Fruit fly (Drosophila melanogaster) whole organism, embryonic: ENCODE results near the gene spo.
A peak's percentile ranks its signal among the peaks of the same experiment; 100 is the strongest.

Source experiments
- Bdp1 ChIP-seq: fragments of 200-800 bp; sonication (Bioruptor generic); optimal IDR thresholded peaks from 3 replicates; lab custom pipeline; 2016; ENCODE audit warnings: missing biosample characterization, missing genetic modification characterization
- CG10147 ChIP-seq: fragments of 200-800 bp; sonication (Bioruptor generic); optimal IDR thresholded peaks from 2 replicates; lab custom pipeline; 2019; ENCODE audit warnings: missing biosample characterization, mild to moderate bottlenecking, missing genetic modification characterization, moderate library complexity
- CG10274 ChIP-seq: fragments of 200-800 bp; sonication (Bioruptor generic); optimal IDR thresholded peaks from 3 replicates; lab custom pipeline; 2017; ENCODE audit warnings: missing biosample characterization, mild to moderate bottlenecking, missing genetic modification characterization
- CG12391 ChIP-seq: fragments of 200-800 bp; sonication (Bioruptor generic); optimal IDR thresholded peaks from 3 replicates; lab custom pipeline; 2018; ENCODE audit warnings: missing biosample characterization, mild to moderate bottlenecking, missing genetic modification characterization, moderate library complexity
- CG14050 ChIP-seq: fragments of 200-800 bp; sonication (Bioruptor generic); IDR thresholded peaks from 3 replicates; pipeline ENCODE4 v1.3.6; 2022; ENCODE audit warnings: missing biosample characterization, missing genetic modification characterization
- CG16813 ChIP-seq: fragments of 200-800 bp; sonication (Bioruptor generic); IDR thresholded peaks from 3 replicates; pipeline ENCODE4 v1.3.6; 2022; ENCODE audit warnings: missing biosample characterization, missing genetic modification characterization; ENCODE audit not compliant: partially characterized antibody
- CG17361 ChIP-seq: fragments of 200-800 bp; sonication (Bioruptor generic); IDR thresholded peaks from 3 replicates; pipeline ENCODE4 v1.3.6; 2022; ENCODE audit warnings: missing biosample characterization, missing genetic modification characterization
- CG18619 ChIP-seq: fragments of 200-800 bp; sonication (Bioruptor generic); optimal IDR thresholded peaks from 3 replicates; lab custom pipeline; 2017; ENCODE audit warnings: missing biosample characterization, mild to moderate bottlenecking, missing genetic modification characterization
- CG2678 ChIP-seq: fragments of 200-800 bp; sonication (Bioruptor generic); optimal IDR thresholded peaks from 3 replicates; lab custom pipeline; 2019; ENCODE audit warnings: missing biosample characterization, mild to moderate bottlenecking, missing genetic modification characterization, moderate library complexity
- CG2712 ChIP-seq: fragments of 200-800 bp; optimal IDR thresholded peaks from 3 replicates; lab custom pipeline; 2019; ENCODE audit warnings: missing biosample characterization, mild to moderate bottlenecking, missing genetic modification characterization, moderate library complexity
- CG30403 ChIP-seq: fragments of 200-800 bp; sonication (Bioruptor generic); optimal IDR thresholded peaks from 3 replicates; lab custom pipeline; 2016; ENCODE audit warnings: missing biosample characterization, missing genetic modification characterization
- CG30431 ChIP-seq: fragments of 200-800 bp; sonication (Bioruptor generic); optimal IDR thresholded peaks from 2 replicates; lab custom pipeline; 2017; ENCODE audit warnings: missing biosample characterization, missing genetic modification characterization
- CG34376 ChIP-seq: fragments of 200-800 bp; sonication (Bioruptor generic); optimal IDR thresholded peaks from 2 replicates; lab custom pipeline; 2018; ENCODE audit warnings: missing biosample characterization, mild to moderate bottlenecking, missing genetic modification characterization
- CG42726 ChIP-seq: fragments of 200-800 bp; sonication (Bioruptor generic); IDR thresholded peaks from 2 replicates; pipeline ENCODE4 v1.3.6; 2022; ENCODE audit warnings: missing biosample characterization, missing genetic modification characterization; ENCODE audit not compliant: partially characterized antibody
- CG8388 ChIP-seq: fragments of 200-800 bp; sonication (Bioruptor generic); optimal IDR thresholded peaks from 2 replicates; lab custom pipeline; 2019; ENCODE audit warnings: missing biosample characterization, mild to moderate bottlenecking, missing genetic modification characterization, moderate library complexity
- CG9727 ChIP-seq: fragments of 200-800 bp; sonication (Bioruptor generic); optimal IDR thresholded peaks from 3 replicates; lab custom pipeline; 2017; ENCODE audit warnings: missing biosample characterization, mild to moderate bottlenecking, missing genetic modification characterization
- CoRest ChIP-seq: fragments of 200-800 bp; sonication (Bioruptor generic); optimal IDR thresholded peaks from 3 replicates; lab custom pipeline; 2018; ENCODE audit warnings: missing biosample characterization, mild to moderate bottlenecking, missing genetic modification characterization, moderate library complexity
- Deaf1 ChIP-seq: fragments of 200-800 bp; optimal IDR thresholded peaks from 3 replicates; lab custom pipeline; 2019; ENCODE audit warnings: missing biosample characterization, mild to moderate bottlenecking, missing genetic modification characterization, moderate library complexity
- Doc3 ChIP-seq: fragments of 200-800 bp; sonication (Bioruptor generic); IDR thresholded peaks from 3 replicates; pipeline ENCODE4 v1.3.6; 2022; ENCODE audit warnings: missing biosample characterization, missing genetic modification characterization; ENCODE audit not compliant: partially characterized antibody
- Eip74EF ChIP-seq, 2 experiments: fragments of 200-800 bp in 1 of 2; fragments of >200 bp in 1 of 2; sonication (Bioruptor generic) in 1 of 2; optimal IDR thresholded peaks; 2 replicates each; lab custom pipeline; 2017 to 2019; ENCODE audit warnings: missing biosample characterization in 2 of 2, missing genetic modification characterization in 2 of 2, mild to moderate bottlenecking in 1 of 2, moderate library complexity in 1 of 2
- HmgZ ChIP-seq: fragments of 200-800 bp; sonication (Bioruptor generic); optimal IDR thresholded peaks from 2 replicates; lab custom pipeline; 2018; ENCODE audit warnings: missing biosample characterization, mild to moderate bottlenecking, missing genetic modification characterization
- Hr39 ChIP-seq: fragments of >200 bp; optimal IDR thresholded peaks from 2 replicates; lab custom pipeline; 2017
- MTF-1 ChIP-seq: fragments of 200-800 bp; sonication (Bioruptor generic); optimal IDR thresholded peaks from 2 replicates; lab custom pipeline; 2018; ENCODE audit warnings: missing biosample characterization, mild to moderate bottlenecking, missing genetic modification characterization, borderline replicate concordance
- Meics ChIP-seq: fragments of 200-800 bp; sonication (Bioruptor generic); optimal IDR thresholded peaks from 2 replicates; lab custom pipeline; 2017; ENCODE audit warnings: missing biosample characterization, mild to moderate bottlenecking, missing genetic modification characterization
- Pdp1 ChIP-seq, 2 experiments: fragments of 200-800 bp; sonication (Bioruptor generic); optimal IDR thresholded peaks; 3 replicates each; lab custom pipeline; 2016; ENCODE audit warnings: missing biosample characterization in 2 of 2, missing genetic modification characterization in 2 of 2, mild to moderate bottlenecking in 1 of 2, moderate library complexity in 1 of 2
- Six4 ChIP-seq: fragments of 200-800 bp; sonication (Bioruptor generic); optimal IDR thresholded peaks from 2 replicates; lab custom pipeline; 2016; ENCODE audit warnings: missing biosample characterization, missing genetic modification characterization
- Sox100B ChIP-seq: fragments of 200-800 bp; sonication (Bioruptor generic); optimal IDR thresholded peaks from 3 replicates; lab custom pipeline; 2018; ENCODE audit warnings: missing biosample characterization, mild to moderate bottlenecking, missing genetic modification characterization
- Sry-β ChIP-seq: fragments of 200-800 bp; sonication (Bioruptor generic); optimal IDR thresholded peaks from 2 replicates; lab custom pipeline; 2018; ENCODE audit warnings: missing biosample characterization, mild to moderate bottlenecking, missing genetic modification characterization, moderate library complexity
- Stat92E ChIP-seq, 3 experiments: fragments of >200 bp in 2 of 3; fragments of 200-800 bp in 1 of 3; sonication (Bioruptor generic) in 1 of 3; optimal IDR thresholded peaks; 2 replicates each; lab custom pipeline; 2017 to 2019; ENCODE audit warnings: missing biosample characterization in 3 of 3, missing genetic modification characterization in 3 of 3, mild to moderate bottlenecking in 1 of 3, moderate library complexity in 1 of 3
- Tbp ChIP-seq: fragments of >200 bp; optimal IDR thresholded peaks from 2 replicates; lab custom pipeline; 2018; ENCODE audit warnings: missing biosample characterization, missing genetic modification characterization
- Usf ChIP-seq: fragments of 200-800 bp; sonication (Bioruptor generic); optimal IDR thresholded peaks from 2 replicates; lab custom pipeline; 2017; ENCODE audit warnings: missing genotype, missing biosample characterization, missing genetic modification characterization
- Xrp1 ChIP-seq: fragments of 200-800 bp; sonication (Bioruptor generic); IDR thresholded peaks from 2 replicates; pipeline ENCODE4 v1.3.6; 2022; ENCODE audit warnings: missing biosample characterization, missing genetic modification characterization
- crp ChIP-seq, 2 experiments: fragments of 200-800 bp; sonication (Bioruptor generic); optimal IDR thresholded peaks; 2 replicates in 1 of 2; 3 replicates in 1 of 2; lab custom pipeline; 2017; ENCODE audit warnings: missing biosample characterization in 2 of 2, missing genetic modification characterization in 2 of 2, mild to moderate bottlenecking in 1 of 2, moderate library complexity in 1 of 2
- dmrt11E ChIP-seq: fragments of 200-800 bp; sonication (Bioruptor generic); optimal IDR thresholded peaks from 3 replicates; lab custom pipeline; 2018; ENCODE audit warnings: missing biosample characterization, mild to moderate bottlenecking, missing genetic modification characterization, moderate library complexity
- gce ChIP-seq: fragments of 200-800 bp; sonication (Bioruptor generic); IDR thresholded peaks from 3 replicates; pipeline ENCODE4 v1.3.6; 2022; ENCODE audit warnings: missing biosample characterization, missing genetic modification characterization
- gcm2 ChIP-seq: fragments of 200-800 bp; sonication (Bioruptor generic); optimal IDR thresholded peaks from 2 replicates; lab custom pipeline; 2016; ENCODE audit warnings: missing biosample characterization, missing genetic modification characterization
- gem ChIP-seq: fragments of 200-800 bp; sonication (Bioruptor generic); optimal IDR thresholded peaks from 2 replicates; lab custom pipeline; 2019; ENCODE audit warnings: missing biosample characterization, mild to moderate bottlenecking, missing genetic modification characterization, moderate library complexity
- grau ChIP-seq: fragments of 200-800 bp; optimal IDR thresholded peaks from 3 replicates; lab custom pipeline; 2019; ENCODE audit warnings: missing biosample characterization, mild to moderate bottlenecking, missing genetic modification characterization, moderate library complexity
- hbn ChIP-seq: fragments of 200-800 bp; sonication (Bioruptor generic); IDR thresholded peaks from 2 replicates; pipeline ENCODE4 v1.3.6; 2022; ENCODE audit warnings: missing biosample characterization, missing genetic modification characterization; ENCODE audit not compliant: partially characterized antibody
- jing ChIP-seq: fragments of 200-800 bp; sonication (Bioruptor generic); optimal IDR thresholded peaks from 2 replicates; lab custom pipeline; 2018; ENCODE audit warnings: missing biosample characterization, mild to moderate bottlenecking, missing genetic modification characterization
- kay ChIP-seq: fragments of 200-800 bp; sonication (Bioruptor generic); optimal IDR thresholded peaks from 2 replicates; lab custom pipeline; 2016; ENCODE audit warnings: missing biosample characterization, missing genetic modification characterization
- lola ChIP-seq, 3 experiments: fragments of >200 bp in 2 of 3; fragments of 200-800 bp in 1 of 3; sonication (Bioruptor generic) in 1 of 3; optimal IDR thresholded peaks; 2 replicates each; lab custom pipeline; 2017 to 2019; ENCODE audit warnings: missing biosample characterization in 3 of 3, missing genetic modification characterization in 3 of 3, mild to moderate bottlenecking in 1 of 3, moderate library complexity in 1 of 3
- nmo ChIP-seq: fragments of 200-800 bp; sonication (Bioruptor generic); optimal IDR thresholded peaks from 2 replicates; lab custom pipeline; 2018; ENCODE audit warnings: missing biosample characterization, mild to moderate bottlenecking, missing genetic modification characterization, moderate library complexity
- row ChIP-seq: fragments of 200-800 bp; sonication (Bioruptor generic); IDR thresholded peaks from 3 replicates; pipeline ENCODE4 v1.3.6; 2022; ENCODE audit warnings: missing biosample characterization, missing genetic modification characterization
- slbo ChIP-seq: fragments of 200-800 bp; sonication (Bioruptor generic); IDR thresholded peaks from 2 replicates; pipeline ENCODE4 v1.3.6; 2022; ENCODE audit warnings: missing biosample characterization, missing genetic modification characterization
- tio ChIP-seq: fragments of 200-800 bp; sonication (Bioruptor generic); optimal IDR thresholded peaks from 2 replicates; lab custom pipeline; 2017; ENCODE audit warnings: missing biosample characterization, missing genetic modification characterization, inconsistent platforms
- trem ChIP-seq: fragments of 200-800 bp; optimal IDR thresholded peaks from 3 replicates; lab custom pipeline; 2019; ENCODE audit warnings: missing biosample characterization, mild to moderate bottlenecking, missing genetic modification characterization, moderate library complexity
- vfl ChIP-seq: fragments of 200-800 bp; sonication (Bioruptor generic); optimal IDR thresholded peaks from 2 replicates; lab custom pipeline; 2016; ENCODE audit warnings: missing biosample characterization, missing genetic modification characterization
- zf30C ChIP-seq: fragments of 200-800 bp; sonication (Bioruptor generic); optimal IDR thresholded peaks from 3 replicates; lab custom pipeline; 2018; ENCODE audit warnings: missing biosample characterization, mild to moderate bottlenecking, missing genetic modification characterization

The spo gene

dm6 chr3L:5630176-5630583 lies 37.8 kb upstream of the spo start (continued):
- TF ChIP-seq Pdp1 (GFP tag; optimal IDR thresholded peaks at IDR 0.05; lab: Kevin White, UChicago) (peak in 1 of 2 experiments; percentile 29), CG30431 (GFP tag; lab: Kevin White, UChicago) (no peak), HmgZ (tag; lab: Kevin White, UChicago) (no peak), Xrp1 (GFP tag; lab: Robert Waterston, UW) (no peak; the same call in 1 of the 2 replicates), lola (GFP tag; optimal IDR thresholded peaks at IDR 0.05; lab: Kevin White, UChicago) (peak in 1 of 3 experiments; percentile 68), CG10147 (GFP tag; lab: Kevin White, UChicago) (peak; percentile 1), grau (tag; lab: Kevin White, UChicago) (peak; percentile 26), MTF-1 (GFP tag; lab: Kevin White, UChicago) (no peak), CG10274 (GFP tag; lab: Kevin White, UChicago) (no peak), CG42726 (GFP tag; lab: Robert Waterston, UW) (no peak), CG12391 (tag; lab: Kevin White, UChicago) (peak; percentile 20), jing (GFP tag; lab: Kevin White, UChicago) (no peak), Deaf1 (tag; lab: Kevin White, UChicago) (no peak), hbn (GFP tag; lab: Robert Waterston, UW) (no peak), gem (tag; lab: Kevin White, UChicago) (peak; percentile 63), nmo (peak; percentile 36), Bdp1 (GFP tag; lab: Kevin White, UChicago) (no peak), kay (peak; percentile 27), gcm2 (GFP tag; lab: Kevin White, UChicago) (no peak), CoRest (tag; lab: Kevin White, UChicago) (peak; percentile 12), CG2678 (tag; lab: Kevin White, UChicago) (peak; percentile 83), CG30403 (GFP tag; lab: Kevin White, UChicago) (peak; percentile 51), CG17361 (GFP tag; lab: Robert Waterston, UW) (peak; percentile 81; the same call in 2 of the 3 replicates), Eip74EF (GFP tag; optimal IDR thresholded peaks at IDR 0.05; lab: Kevin White, UChicago) (peak in 1 of 2 experiments; percentile 52), tio (GFP tag; lab: Kevin White, UChicago) (peak; percentile 37), Stat92E (GFP tag; optimal IDR thresholded peaks at IDR 0.05; lab: Kevin White, UChicago) (peak in 1 of 3 experiments; percentile 39), gce (GFP tag; lab: Robert Waterston, UW) (no peak), crp (GFP tag; optimal IDR thresholded peaks at IDR 0.05; lab: Kevin White, UChicago) (no peak), dmrt11E (tag; lab: Kevin White, UChicago) (peak; percentile 50), trem (peak; percentile 4), CG9727 (GFP tag; lab: Kevin White, UChicago) (peak; percentile 80), Hr39 (lab: Kevin White, UChicago) (no peak), zf30C (GFP tag; lab: Kevin White, UChicago) (no peak), CG8388 (GFP tag; lab: Kevin White, UChicago) (peak; percentile 12), CG34376 (GFP tag; lab: Kevin White, UChicago) (no peak), CG16813 (GFP tag; lab: Robert Waterston, UW) (no peak), CG2712 (tag; lab: Kevin White, UChicago) (peak; percentile 52), CG18619 (GFP tag; lab: Kevin White, UChicago) (peak; percentile 6), Sox100B (GFP tag; lab: Kevin White, UChicago) (peak; percentile 25), Tbp (GFP tag; lab: Kevin White, UChicago) (no peak), Meics (GFP tag; lab: Kevin White, UChicago) (peak; percentile 33), row (GFP tag; lab: Robert Waterston, UW) (peak; percentile 41; the same call in 2 of the 3 replicates), Usf (GFP tag; lab: Kevin White, UChicago) (peak; percentile 24), Doc3 (GFP tag; lab: Robert Waterston, UW) (no peak), CG14050 (GFP tag; lab: Robert Waterston, UW) (no peak), Sry-β (GFP tag; lab: Kevin White, UChicago) (no peak), slbo (GFP tag; lab: Robert Waterston, UW) (peak; percentile 45), Six4 (GFP tag; lab: Kevin White, UChicago) (peak; percentile 33), vfl (GFP tag; lab: Kevin White, UChicago) (no peak)
